Worm (Caenorhabditis elegans): Measurements from ENCODE around the gene dpy-8.
A peak's percentile ranks its signal among the peaks of the same experiment; 100 is the strongest.

dpy-8 gene

DNA sequence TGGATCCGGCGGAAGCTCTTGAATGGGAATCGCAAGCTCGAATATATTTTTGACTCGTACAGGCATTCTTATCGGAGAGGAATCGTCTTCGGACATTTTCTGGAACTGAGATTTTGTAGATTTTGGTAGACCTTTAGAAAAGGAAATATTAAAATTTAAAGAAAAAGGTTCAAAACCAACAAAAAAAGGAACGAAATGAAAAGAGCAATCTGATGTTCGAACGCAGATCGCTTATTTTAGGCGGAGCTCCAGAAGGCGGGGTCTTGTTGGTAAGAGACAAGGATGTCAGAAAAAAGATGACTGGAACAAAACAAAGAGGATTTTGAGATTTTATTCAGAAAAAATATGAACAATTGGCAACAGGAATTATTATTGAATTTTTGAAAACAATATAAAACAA lies 43.3 kb downstream of the dpy-8 start, which contains the start of gene C42D8.9:
Gene C42D8.9, minus strand, starts transcription at position 101 of the 400 bp plus-strand sequence.
- TF ChIP-seq dao-5 (tag; optimal IDR thresholded peaks at IDR 0.05), result no peak
- TF ChIP-seq W03F9.2 (tag; optimal IDR thresholded peaks at IDR 0.05), result no peak
- no peak for TF ChIP-seq him-1 (tag; optimal IDR thresholded peaks at IDR 0.05)

DNA sequence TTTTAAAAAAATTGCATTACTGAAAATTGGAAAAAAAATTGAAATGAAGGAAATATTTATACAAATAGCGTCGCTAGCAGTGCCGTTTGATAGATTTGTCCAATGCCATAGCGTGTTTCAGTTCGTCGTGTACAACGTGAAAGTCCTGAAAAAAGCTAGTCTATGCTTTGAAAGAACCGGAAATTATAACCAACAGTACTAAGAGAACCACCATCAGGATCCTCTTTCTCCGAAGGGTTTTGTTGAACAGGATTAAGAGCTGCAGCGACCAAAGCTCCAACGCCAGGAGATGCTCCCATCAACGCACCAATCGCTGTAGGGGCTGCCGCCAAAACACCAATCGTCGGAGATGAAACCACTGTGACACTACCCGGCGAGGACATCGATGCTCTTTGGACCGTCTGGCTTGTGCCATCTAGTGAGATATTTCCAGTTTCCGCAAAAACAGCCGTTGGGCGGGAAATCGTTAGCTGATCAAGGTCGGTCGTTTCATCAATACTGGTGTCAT lies 44.0 kb downstream of the dpy-8 start:
- TF ChIP-seq W03F9.2 (tag; optimal IDR thresholded peaks at IDR 0.05), result no peak
- TF ChIP-seq him-1 (tag; optimal IDR thresholded peaks at IDR 0.05), result no peak
- TF ChIP-seq dao-5 (tag; optimal IDR thresholded peaks at IDR 0.05), result no peak

DNA sequence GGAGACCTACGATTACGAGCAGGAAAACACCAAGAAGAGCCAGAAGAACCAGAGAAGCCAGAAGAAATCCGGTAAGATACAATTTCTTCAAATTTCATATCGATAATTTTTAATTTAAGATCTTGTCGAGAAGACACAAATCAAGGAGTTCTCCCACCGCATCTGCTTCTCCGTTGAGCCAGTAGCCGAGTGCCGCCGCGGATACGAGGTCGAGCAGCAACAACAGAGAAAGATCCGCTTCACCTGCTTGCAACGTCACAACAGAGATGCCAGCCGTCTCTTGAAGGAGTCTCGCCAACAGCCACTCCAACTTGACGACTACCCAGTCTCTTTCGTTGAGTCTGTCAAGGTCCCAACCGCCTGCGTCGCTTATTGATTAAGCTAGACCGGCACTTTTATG lies 44.6 kb downstream of the dpy-8 start:
- TF ChIP-seq dao-5 (tag; optimal IDR thresholded peaks at IDR 0.05) (no peak), W03F9.2 (tag; optimal IDR thresholded peaks at IDR 0.05) (no peak), him-1 (tag; optimal IDR thresholded peaks at IDR 0.05) (no peak)

DNA sequence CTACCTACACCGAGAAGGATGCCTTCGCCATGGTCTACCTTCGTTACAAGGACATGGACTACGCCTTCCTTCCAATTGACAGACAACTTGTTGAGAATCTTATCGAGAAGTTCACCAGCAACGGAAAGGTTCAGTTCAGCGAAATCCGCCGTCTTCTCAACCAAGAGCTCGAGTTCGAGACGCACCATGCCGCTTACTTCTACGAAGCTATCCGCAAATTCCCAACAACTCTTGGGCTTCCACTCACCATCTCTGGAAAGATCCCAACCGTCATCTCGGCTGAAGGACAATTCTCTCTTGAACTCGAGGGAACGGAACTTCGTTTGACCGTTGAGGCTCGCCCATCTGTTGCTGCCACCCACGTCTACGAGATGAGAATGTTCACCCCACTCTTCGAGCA lies 46.9 kb downstream of the dpy-8 start:
- TF ChIP-seq W03F9.2 (tag; optimal IDR thresholded peaks at IDR 0.05) (no peak), dao-5 (tag; optimal IDR thresholded peaks at IDR 0.05) (no peak), him-1 (tag; optimal IDR thresholded peaks at IDR 0.05) (no peak)

DNA sequence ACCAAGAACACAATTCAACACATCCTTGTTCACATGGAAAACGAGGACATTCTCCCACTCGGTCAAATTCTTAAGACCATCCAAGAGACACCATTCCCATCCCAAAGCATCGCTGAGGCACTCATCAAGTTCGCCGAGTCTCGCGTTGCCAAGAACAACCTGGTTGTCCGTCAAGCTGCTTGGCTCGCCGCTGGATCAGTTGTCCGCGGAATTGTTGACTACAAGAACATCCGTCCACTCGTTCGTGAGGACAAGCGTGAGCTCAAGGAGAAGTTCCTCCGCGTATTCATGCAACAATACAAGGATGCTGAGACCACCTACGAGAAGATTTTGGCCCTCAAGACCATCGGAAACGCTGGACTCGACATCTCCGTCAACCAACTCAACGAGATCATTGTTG lies 47.9 kb downstream of the dpy-8 start:
- TF ChIP-seq W03F9.2 (tag; optimal IDR thresholded peaks at IDR 0.05) (no peak), him-1 (tag; optimal IDR thresholded peaks at IDR 0.05) (no peak), dao-5 (tag; optimal IDR thresholded peaks at IDR 0.05) (no peak)

DNA sequence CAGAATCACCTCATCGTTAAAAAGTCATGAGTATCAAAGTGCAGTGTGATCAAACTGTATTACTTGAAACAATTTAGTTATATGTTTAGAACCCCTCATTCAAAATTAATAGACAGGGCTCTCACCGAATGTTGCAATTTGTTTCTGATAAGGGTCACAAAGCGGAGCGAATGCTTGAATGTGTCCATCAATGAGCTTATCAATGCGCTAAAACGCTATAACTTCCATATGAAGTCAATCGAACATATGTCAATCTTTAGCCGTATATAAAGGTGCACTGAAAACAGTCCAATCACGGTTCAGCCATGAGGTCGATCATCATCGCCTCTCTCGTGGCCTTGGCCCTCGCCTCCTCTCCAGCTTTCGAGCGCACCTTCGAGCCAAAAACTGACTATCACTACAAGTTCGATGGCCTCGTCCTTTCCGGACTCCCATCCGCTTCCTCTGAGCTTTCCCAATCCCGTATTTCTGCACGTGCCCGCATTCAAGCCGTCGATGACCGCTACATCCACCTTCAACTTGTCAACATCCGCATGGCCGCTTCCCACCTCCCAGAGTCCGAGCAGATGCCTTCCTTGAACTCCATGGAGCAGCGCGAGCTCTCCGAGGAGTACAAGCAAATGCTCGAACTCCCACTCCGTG lies 49.4 kb downstream of the dpy-8 start, which contains the start of gene vit-2:
Gene vit-2, plus strand, starts transcription at position 305 of the 642 bp plus-strand sequence.
- TF ChIP-seq dao-5 (tag; optimal IDR thresholded peaks at IDR 0.05), result peak; percentile 2
- no peak for TF ChIP-seq W03F9.2 (tag; optimal IDR thresholded peaks at IDR 0.05)

DNA sequence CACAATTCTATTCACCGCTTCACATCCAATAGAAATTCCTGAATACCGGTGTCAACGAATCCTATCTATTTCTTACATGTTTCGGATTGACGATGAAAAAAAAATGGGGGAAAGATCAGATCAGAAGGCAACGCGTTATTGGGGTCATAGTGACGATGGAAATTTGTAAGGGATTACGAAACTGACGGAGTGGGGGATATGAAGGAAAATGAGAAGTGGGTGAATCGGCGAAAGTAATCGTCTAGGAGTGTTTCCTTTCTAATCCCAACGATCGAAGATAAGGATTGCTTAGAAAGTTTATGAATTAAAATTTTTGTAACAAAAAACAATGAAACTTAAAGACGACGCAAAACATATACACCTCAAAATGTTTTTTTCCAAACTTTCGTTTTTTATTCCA lies 51.3 kb downstream of the dpy-8 start:
- TF ChIP-seq W03F9.2 (tag; optimal IDR thresholded peaks at IDR 0.05) (no peak), him-1 (tag; optimal IDR thresholded peaks at IDR 0.05) (no peak), dao-5 (tag; optimal IDR thresholded peaks at IDR 0.05) (no peak)
